Worm (Caenorhabditis elegans) whole organism, L3 larva: Measurements from ENCODE around the gene R105.5.

Experiments used
- R02D3.7 ChIP-seq: fragments of 150-350 bp; optimal IDR thresholded peaks from 2 replicates; lab custom pipeline; 2014; ENCODE audit warnings: missing biosample characterization, missing genetic modification characterization
- ama-1 ChIP-seq: fragments of 150-350 bp; optimal IDR thresholded peaks from 2 replicates; lab custom pipeline; 2018
- ceh-16 ChIP-seq: sonication (generic microtip); optimal IDR thresholded peaks from 2 replicates; lab custom pipeline; 2017; ENCODE audit warnings: missing biosample characterization, missing genetic modification characterization
- ceh-28 ChIP-seq: fragments of 150-350 bp; optimal IDR thresholded peaks from 2 replicates; lab custom pipeline; 2014; ENCODE audit warnings: missing biosample characterization, missing genetic modification reagents, missing genetic modification characterization
- ceh-82 ChIP-seq: fragments of 150-350 bp; optimal IDR thresholded peaks from 2 replicates; lab custom pipeline; 2014; ENCODE audit warnings: missing biosample characterization, missing genetic modification characterization
- ceh-9 ChIP-seq: sonication (generic microtip); optimal IDR thresholded peaks from 2 replicates; lab custom pipeline; 2018; ENCODE audit warnings: missing biosample characterization, missing genetic modification characterization
- egl-5 ChIP-seq: fragments of 150-350 bp; optimal IDR thresholded peaks from 2 replicates; lab custom pipeline; 2017; ENCODE audit warnings: missing biosample characterization, missing genetic modification reagents, missing genetic modification characterization, inconsistent platforms
- elt-1 ChIP-seq: fragments of 150-350 bp; optimal IDR thresholded peaks from 2 replicates; lab custom pipeline; 2014; ENCODE audit warnings: missing biosample characterization, missing genetic modification characterization
- elt-2 ChIP-seq: sonication (generic microtip); optimal IDR thresholded peaks from 2 replicates; lab custom pipeline; 2016; ENCODE audit warnings: missing genetic modification reagents, mild to moderate bottlenecking, missing genetic modification characterization, missing compliant biosample characterization
- eor-1 ChIP-seq, 2 experiments: fragments of 150-350 bp; optimal IDR thresholded peaks; 2 replicates each; lab custom pipeline; 2014 to 2018; ENCODE audit warnings: missing biosample characterization in 2 of 2, missing genetic modification characterization in 2 of 2
- fkh-10 ChIP-seq: sonication (generic microtip); optimal IDR thresholded peaks from 2 replicates; lab custom pipeline; 2017; ENCODE audit warnings: missing biosample characterization, missing genetic modification reagents, missing genetic modification characterization
- fkh-2 ChIP-seq: fragments of 150-350 bp; optimal IDR thresholded peaks from 2 replicates; lab custom pipeline; 2014; ENCODE audit warnings: missing biosample characterization, missing genetic modification reagents, missing genetic modification characterization
- fos-1 ChIP-seq: fragments of 150-350 bp; optimal IDR thresholded peaks from 2 replicates; lab custom pipeline; 2014; ENCODE audit warnings: missing biosample characterization, missing genetic modification characterization
- hmg-11 ChIP-seq: sonication (generic microtip); optimal IDR thresholded peaks from 2 replicates; lab custom pipeline; 2016; ENCODE audit warnings: missing genetic modification characterization, missing compliant biosample characterization
- jun-1 ChIP-seq: fragments of 150-350 bp; optimal IDR thresholded peaks from 2 replicates; lab custom pipeline; 2014; ENCODE audit warnings: missing biosample characterization, missing genetic modification reagents, missing genetic modification characterization
- lin-15B ChIP-seq: fragments of 150-350 bp; optimal IDR thresholded peaks from 2 replicates; lab custom pipeline; 2014; ENCODE audit warnings: missing biosample characterization, missing genetic modification characterization
- lin-39 ChIP-seq: fragments of 150-350 bp; optimal IDR thresholded peaks from 2 replicates; lab custom pipeline; 2018; ENCODE audit warnings: missing biosample characterization, missing genetic modification reagents, missing genetic modification characterization
- lsy-12 ChIP-seq: sonication (generic microtip); optimal IDR thresholded peaks from 2 replicates; lab custom pipeline; 2016; ENCODE audit warnings: mild to moderate bottlenecking, missing genetic modification characterization, missing compliant biosample characterization
- mdl-1 ChIP-seq: fragments of 150-350 bp; optimal IDR thresholded peaks from 2 replicates; lab custom pipeline; 2014; ENCODE audit warnings: missing biosample characterization, missing genetic modification characterization
- mml-1 ChIP-seq: fragments of 150-350 bp; sonication (generic microtip); optimal IDR thresholded peaks from 3 replicates; lab custom pipeline; 2014; ENCODE audit warnings: missing biosample characterization, missing genetic modification characterization
- nfya-1 ChIP-seq: sonication (generic microtip); optimal IDR thresholded peaks from 2 replicates; lab custom pipeline; 2017; ENCODE audit warnings: missing genetic modification characterization, mild to moderate bottlenecking, missing compliant biosample characterization, antibody characterized with exemption, moderate library complexity; ENCODE audit not compliant: insufficient read depth
- nhr-11 ChIP-seq: fragments of 150-350 bp; optimal IDR thresholded peaks from 2 replicates; lab custom pipeline; 2014; ENCODE audit warnings: missing biosample characterization, missing genetic modification characterization
- nhr-12 ChIP-seq: fragments of 150-350 bp; optimal IDR thresholded peaks from 2 replicates; lab custom pipeline; 2014; ENCODE audit warnings: missing biosample characterization, missing genetic modification characterization
- nhr-23 ChIP-seq: fragments of 150-350 bp; optimal IDR thresholded peaks from 2 replicates; lab custom pipeline; 2014; ENCODE audit warnings: missing biosample characterization, missing genetic modification reagents, missing genetic modification characterization
- nhr-25 ChIP-seq: sonication (generic microtip); optimal IDR thresholded peaks from 2 replicates; lab custom pipeline; 2017; ENCODE audit warnings: missing biosample characterization, missing genetic modification characterization
- nhr-43 ChIP-seq: sonication (generic microtip); optimal IDR thresholded peaks from 2 replicates; lab custom pipeline; 2016; ENCODE audit warnings: mild to moderate bottlenecking, missing genetic modification characterization, missing compliant biosample characterization; ENCODE audit not compliant: poor library complexity, severe bottlenecking
- nhr-67 ChIP-seq: fragments of 150-350 bp; optimal IDR thresholded peaks from 2 replicates; lab custom pipeline; 2014; ENCODE audit warnings: missing biosample characterization, missing genetic modification characterization
- nhr-76 ChIP-seq: fragments of 150-350 bp; sonication (generic microtip); optimal IDR thresholded peaks from 5 replicates; lab custom pipeline; 2014; ENCODE audit warnings: missing biosample characterization, missing genetic modification characterization
- nhr-77 ChIP-seq: fragments of 150-350 bp; optimal IDR thresholded peaks from 2 replicates; lab custom pipeline; 2014; ENCODE audit warnings: missing biosample characterization, missing genetic modification characterization
- pha-4 ChIP-seq: fragments of 150-350 bp; optimal IDR thresholded peaks from 2 replicates; lab custom pipeline; 2014; ENCODE audit warnings: missing biosample characterization, missing genetic modification reagents, missing genetic modification characterization
- skn-1 ChIP-seq: fragments of 150-350 bp; optimal IDR thresholded peaks from 2 replicates; lab custom pipeline; 2014; ENCODE audit warnings: missing biosample characterization, missing genetic modification characterization
- snpc-4 ChIP-seq: fragments of 150-350 bp; optimal IDR thresholded peaks from 2 replicates; lab custom pipeline; 2014; ENCODE audit warnings: missing biosample characterization, missing genetic modification characterization
- unc-39 ChIP-seq: sonication (generic microtip); optimal IDR thresholded peaks from 4 replicates; lab custom pipeline; 2017; ENCODE audit warnings: missing biosample characterization, missing genetic modification characterization
- unc-62 ChIP-seq: fragments of 150-350 bp; sonication (generic microtip); optimal IDR thresholded peaks from 4 replicates; lab custom pipeline; 2014; ENCODE audit warnings: missing biosample characterization, missing genetic modification reagents, missing genetic modification characterization
- ztf-11 ChIP-seq: fragments of 150-350 bp; optimal IDR thresholded peaks from 2 replicates; lab custom pipeline; 2014; ENCODE audit warnings: missing biosample characterization, missing genetic modification characterization
- ztf-4 ChIP-seq: fragments of 150-350 bp; optimal IDR thresholded peaks from 2 replicates; lab custom pipeline; 2014; ENCODE audit warnings: missing biosample characterization, missing genetic modification characterization

The R105.5 gene

DNA sequence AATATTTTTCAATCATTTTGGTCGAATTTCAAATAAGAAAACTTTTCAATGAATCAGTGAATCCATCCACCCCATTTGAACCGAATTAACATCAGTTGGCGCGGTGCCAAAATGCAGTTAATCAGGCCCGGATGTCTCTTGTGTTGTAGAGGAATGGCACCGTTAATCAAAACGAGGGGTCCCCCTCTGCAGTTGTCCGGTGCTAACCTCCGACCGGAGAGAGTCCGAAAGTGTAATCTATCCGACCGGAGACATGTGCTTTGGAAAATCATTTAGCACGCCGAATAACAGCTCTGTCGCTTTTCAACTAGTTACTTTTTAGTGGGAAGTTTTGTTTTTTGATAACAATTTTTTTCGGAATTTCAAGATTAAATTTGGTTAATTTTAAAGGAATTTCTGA is 9.1 kb downstream of the R105.5 start:
- TF ChIP-seq ceh-82 (no peak), mml-1 (tag; lab: Kevin White, UChicago) (no peak), nhr-11 (tag; lab: Kevin White, UChicago) (no peak), eor-1 (tag; optimal IDR thresholded peaks at IDR 0.05; lab: Kevin White, UChicago) (no peak), ztf-4 (tag; lab: Kevin White, UChicago) (no peak), pha-4 (tag; lab: Kevin White, UChicago) (no peak), nhr-76 (no peak), R02D3.7 (tag; lab: Kevin White, UChicago) (no peak), nhr-67 (no peak), fkh-2 (tag; lab: Kevin White, UChicago) (no peak), jun-1 (tag; lab: Kevin White, UChicago) (no peak), nfya-1 (tag; lab: Kevin White, UChicago) (no peak), skn-1 (no peak), unc-39 (tag; lab: Kevin White, UChicago) (no peak), nhr-23 (no peak), ama-1 (no peak), lsy-12 (tag; lab: Kevin White, UChicago) (no peak), nhr-25 (tag; lab: Kevin White, UChicago) (no peak), egl-5 (tag; lab: Kevin White, UChicago) (no peak), fos-1 (tag; lab: Kevin White, UChicago) (no peak)

- TF ChIP-seq ceh-82 (no peak), pha-4 (tag; lab: Kevin White, UChicago) (no peak)
Measured at ce11 chrIV:4647385-4647784, 11.3 kb downstream of the R105.5 start, which contains the start of gene F29B9.8. F29B9.8 (plus strand) TSS chrIV:4647685.

DNA sequence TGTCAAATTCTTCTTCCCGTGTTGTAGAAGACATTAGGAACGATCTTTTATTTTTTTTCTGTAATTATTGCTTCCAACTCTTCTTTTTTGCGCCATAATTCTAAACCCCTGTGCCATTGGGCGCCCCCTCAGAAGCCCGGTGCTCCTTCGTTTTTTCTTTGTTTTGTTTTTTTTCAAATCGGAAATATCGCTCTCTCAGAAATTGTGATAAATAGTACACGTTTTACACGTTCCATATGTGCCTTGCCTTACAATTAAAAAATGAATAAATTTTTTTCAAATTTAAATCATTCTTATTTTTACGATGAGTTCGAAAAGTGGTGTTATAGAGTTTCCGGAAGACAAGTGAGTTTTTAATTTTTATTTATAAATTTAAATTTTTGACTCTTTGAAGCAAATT is 13.4 kb downstream of the R105.5 start, which contains the start of gene F29B9.7:
Gene F29B9.7 (plus strand): TSS at position 301 of the 400 bp plus-strand sequence.
- TF ChIP-seq ztf-11 (tag; lab: Kevin White, UChicago) (no peak), nhr-23 (no peak), R02D3.7 (tag; lab: Kevin White, UChicago) (no peak), nhr-43 (tag; lab: Kevin White, UChicago) (no peak), unc-39 (tag; lab: Kevin White, UChicago) (no peak), elt-2 (tag; lab: Kevin White, UChicago) (no peak), nhr-12 (tag; lab: Kevin White, UChicago) (no peak), ceh-16 (tag; lab: Kevin White, UChicago) (no peak), eor-1 (tag; optimal IDR thresholded peaks at IDR 0.05; lab: Kevin White, UChicago) (no peak), mdl-1 (tag; lab: Kevin White, UChicago) (no peak), jun-1 (tag; lab: Kevin White, UChicago) (no peak), snpc-4 (tag; lab: Kevin White, UChicago) (no peak), ceh-9 (tag; lab: Kevin White, UChicago) (no peak), nhr-67 (no peak), ztf-4 (tag; lab: Kevin White, UChicago) (no peak), lin-15B (tag; lab: Kevin White, UChicago) (no peak), pha-4 (tag; lab: Kevin White, UChicago) (no peak), ceh-82 (no peak)
- TF ChIP-seq, all 47 proteins: peak for 0

ce11 chrIV:4650624-4651094 is 14.6 kb downstream of the R105.5 start, which contains the start of gene ubc-9:
ubc-9 (plus strand) TSS chrIV:4651044.
- TF ChIP-seq pha-4 (tag; lab: Kevin White, UChicago) (peak; percentile 71), eor-1 (tag; optimal IDR thresholded peaks at IDR 0.05; lab: Kevin White, UChicago) (no peak), elt-1 (tag; lab: Kevin White, UChicago) (no peak), hmg-11 (tag; lab: Kevin White, UChicago) (peak; percentile 72), nhr-23 (peak; percentile 81), ceh-28 (tag; lab: Kevin White, UChicago) (peak; percentile 92), elt-2 (tag; lab: Kevin White, UChicago) (peak; percentile 54), nhr-25 (tag; lab: Kevin White, UChicago) (peak; percentile 75), fkh-2 (tag; lab: Kevin White, UChicago) (no peak), fkh-10 (GFP tag; lab: Kevin White, UChicago) (no peak), lin-15B (tag; lab: Kevin White, UChicago) (peak; percentile 73), nhr-77 (tag; lab: Kevin White, UChicago) (no peak), nhr-43 (tag; lab: Kevin White, UChicago) (peak; percentile 61), unc-62 (GFP tag; lab: Kevin White, UChicago) (no peak), fos-1 (tag; lab: Kevin White, UChicago) (no peak), snpc-4 (tag; lab: Kevin White, UChicago) (peak; percentile 59), nhr-76 (no peak), nhr-12 (tag; lab: Kevin White, UChicago) (no peak), ceh-16 (tag; lab: Kevin White, UChicago) (no peak), lin-39 (peak; percentile 65), egl-5 (tag; lab: Kevin White, UChicago) (peak; percentile 40), skn-1 (peak; percentile 5), ama-1 (peak; percentile 55), nfya-1 (tag; lab: Kevin White, UChicago) (peak; percentile 82), jun-1 (tag; lab: Kevin White, UChicago) (peak; percentile 37)
